Worm (Caenorhabditis elegans): Measurements from ENCODE around the gene R03G5.6.
A peak's percentile ranks its signal among the peaks of the same experiment; 100 is the strongest.

Gene R03G5.6

ce11 chrX:7794306-7794743 lies 22.4 kb downstream of the R03G5.6 start (continued):
- no peak for TF ChIP-seq egl-44 (GFP tag; IDR thresholded peaks at IDR 0.05)
- peak; percentile 42; the same call in 1 of the 2 replicates for TF ChIP-seq ceh-40 (GFP tag; IDR thresholded peaks at IDR 0.05)
- no peak for TF ChIP-seq attf-3 (GFP tag; conservative IDR thresholded peaks at IDR 0.05)
- peak; percentile 70 for TF ChIP-seq repo-1 (tag; optimal IDR thresholded peaks at IDR 0.05)
- no peak for TF ChIP-seq Y67H2A.10 (GFP tag; conservative IDR thresholded peaks at IDR 0.05)
- no peak for TF ChIP-seq C06A6.2 (GFP tag; conservative IDR thresholded peaks at IDR 0.05)
- no peak for TF ChIP-seq sea-2 (GFP tag; IDR thresholded peaks at IDR 0.05)
- TF ChIP-seq Y56A3A.18 (GFP tag; IDR thresholded peaks at IDR 0.05) = peak; percentile 67; the same call in 1 of the 2 replicates
- 0 out of 2 replicates have a peak, but pooled peaks have one; percentile 26 for TF ChIP-seq rcor-1 (GFP tag; IDR thresholded peaks at IDR 0.05)
- peak; percentile 15 to 37 for TF ChIP-seq let-607 (tag; optimal IDR thresholded peaks at IDR 0.05)
- TF ChIP-seq rec-8 (tag; optimal IDR thresholded peaks at IDR 0.05) = peak; percentile 4 to 70
- no peak for TF ChIP-seq ccch-3 (GFP tag; optimal IDR thresholded peaks at IDR 0.05)
- TF ChIP-seq die-1 (tag; optimal IDR thresholded peaks at IDR 0.05) = peak; percentile 92
- TF ChIP-seq nfya-1 (tag; optimal IDR thresholded peaks at IDR 0.05; ENCODE audit: borderline replicate concordance, insufficient read depth) = no peak

- TF ChIP-seq ZK185.1 (tag; optimal IDR thresholded peaks at IDR 0.05; ENCODE audit: poor library complexity, severe bottlenecking) = peak; percentile 18
- TF ChIP-seq Y56A3A.18 (GFP tag; IDR thresholded peaks at IDR 0.05) = no peak
- no peak for TF ChIP-seq ztf-25 (GFP tag; IDR thresholded peaks at IDR 0.05)
- TF ChIP-seq bed-1 (GFP tag; IDR thresholded peaks at IDR 0.05) = no peak
- peak; percentile 50; the same call in 1 of the 2 replicates for TF ChIP-seq hmg-1.2 (GFP tag; IDR thresholded peaks at IDR 0.05)
- TF ChIP-seq sea-2 (GFP tag; IDR thresholded peaks at IDR 0.05) = no peak
- TF ChIP-seq D2030.7 (GFP tag; IDR thresholded peaks at IDR 0.05) = no peak
- TF ChIP-seq egrh-3 (GFP tag; IDR thresholded peaks at IDR 0.05) = no peak
- no peak for TF ChIP-seq chd-7 (tag; optimal IDR thresholded peaks at IDR 0.05)
- TF ChIP-seq Y53G8AR.9 (GFP tag; conservative IDR thresholded peaks at IDR 0.05) = no peak
- no peak for TF ChIP-seq bed-2 (GFP tag; IDR thresholded peaks at IDR 0.05)
- TF ChIP-seq cebp-1 (GFP tag; IDR thresholded peaks at IDR 0.05) = peak; percentile 86
- TF ChIP-seq cebp-1 (tag; optimal IDR thresholded peaks at IDR 0.05) = peak; percentile 97
These were observed 23.2 kb downstream of the R03G5.6 start, which contains the start of gene ZK154.6 for ce11 chrX:7793377-7794041. Gene ZK154.6 (minus strand): TSS chrX:7793563.

- peak; percentile 27 for TF ChIP-seq K12H6.12 (tag; optimal IDR thresholded peaks at IDR 0.05)
- TF ChIP-seq cebp-1 (GFP tag; IDR thresholded peaks at IDR 0.05) = peak; percentile 87
- peak; percentile 97 for TF ChIP-seq cebp-1 (tag; optimal IDR thresholded peaks at IDR 0.05)
- TF ChIP-seq tbp1 (GFP tag; optimal IDR thresholded peaks at IDR 0.05) = no peak
- peak; percentile 13 for TF ChIP-seq lin-40 (tag; optimal IDR thresholded peaks at IDR 0.05)
- no peak for TF ChIP-seq ZK185.1 (tag; optimal IDR thresholded peaks at IDR 0.05; ENCODE audit: poor library complexity, severe bottlenecking)
- peak in 1 of 3 experiments; percentile 42 for TF ChIP-seq lin-35 (GFP tag; optimal IDR thresholded peaks at IDR 0.05)
These were observed 24.9 kb downstream of the R03G5.6 start for ce11 chrX:7791802-7792201.

DNA sequence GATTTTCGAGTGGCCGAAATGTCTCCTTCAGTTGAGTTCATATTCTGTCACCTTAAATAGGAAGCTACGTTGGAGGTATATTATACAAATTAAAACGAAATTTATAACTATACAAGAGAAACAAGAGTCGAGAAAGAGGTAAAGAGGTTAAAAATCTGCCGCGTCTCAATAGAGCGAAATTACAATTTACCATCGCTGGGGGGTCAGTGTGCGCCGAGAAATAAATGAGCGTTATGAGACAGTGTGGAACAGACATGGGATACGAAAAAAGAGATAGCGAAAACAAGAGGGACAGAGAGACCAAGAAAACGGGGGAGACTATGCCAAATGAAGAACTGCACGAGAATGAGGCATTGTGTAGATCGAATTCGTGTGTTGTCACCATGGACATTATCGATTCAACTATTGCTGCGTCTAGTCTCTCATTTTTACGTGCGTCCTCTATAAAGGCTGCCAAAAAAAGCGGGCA lies 28.8 kb downstream of the R03G5.6 start, which contains the start of gene ZK154.5:
Gene ZK154.5 (minus strand): TSS at position 51 of the 469 bp plus-strand sequence.
- TF ChIP-seq hmg-1.2 (GFP tag; IDR thresholded peaks at IDR 0.05) (peak; percentile 89), K11D2.4 (GFP tag; IDR thresholded peaks at IDR 0.05) (no peak), F10E7.11 (tag; optimal IDR thresholded peaks at IDR 0.05) (no peak), tbp1 (GFP tag; optimal IDR thresholded peaks at IDR 0.05) (peak; percentile 14), unc-62 (GFP tag; optimal IDR thresholded peaks at IDR 0.05) (no peak), dox-1 (GFP tag; IDR thresholded peaks at IDR 0.05) (peak; percentile 57; the same call in 1 of the 2 replicates), nhr-179 (tag; optimal IDR thresholded peaks at IDR 0.05) (no peak), Y56A3A.18 (GFP tag; IDR thresholded peaks at IDR 0.05) (no peak), sptf-2 (GFP tag; optimal IDR thresholded peaks at IDR 0.05) (no peak), lag-1 (GFP tag; IDR thresholded peaks at IDR 0.05) (no peak), gei-17 (GFP tag; optimal IDR thresholded peaks at IDR 0.05) (peak; percentile 48), ceh-27 (GFP tag; optimal IDR thresholded peaks at IDR 0.05) (peak; percentile 31), ztf-28 (GFP tag; IDR thresholded peaks at IDR 0.05) (no peak), ztf-6 (GFP tag; IDR thresholded peaks at IDR 0.05) (no peak), attf-5 (GFP tag; optimal IDR thresholded peaks at IDR 0.05) (peak; percentile 47), rcor-1 (GFP tag; IDR thresholded peaks at IDR 0.05) (0 out of 2 replicates have a peak, but pooled peaks have one; percentile 16), cebp-1 (GFP tag; IDR thresholded peaks at IDR 0.05) (no peak), cebp-1 (tag; optimal IDR thresholded peaks at IDR 0.05) (peak; percentile 63), let-607 (tag; optimal IDR thresholded peaks at IDR 0.05) (peak; percentile 40 to 54)

Measured in whole organism, young adult.